Worm (Caenorhabditis elegans): ENCODE results near the gene hpo-30.

The hpo-30 gene

ce11 chrV:12300166-12300565, 10.0 kb downstream of the hpo-30 start (continued):
- no peak for TF ChIP-seq hlh-26 (GFP tag; conservative IDR thresholded peaks at IDR 0.05)
- TF ChIP-seq ZK185.1 (tag; optimal IDR thresholded peaks at IDR 0.05; ENCODE audit: poor library complexity, severe bottlenecking), result peak; percentile 43
- TF ChIP-seq hmg-1.2 (GFP tag; IDR thresholded peaks at IDR 0.05), result peak; percentile 66; the same call in 1 of the 2 replicates
- TF ChIP-seq dpl-1 (GFP tag; optimal IDR thresholded peaks at IDR 0.05), result no peak
- no peak for TF ChIP-seq snpc-4 (GFP tag; optimal IDR thresholded peaks at IDR 0.05)
- TF ChIP-seq snpc-4 (tag; optimal IDR thresholded peaks at IDR 0.05), result peak in 1 of 4 experiments; percentile 29
- TF ChIP-seq ceh-79 (tag; optimal IDR thresholded peaks at IDR 0.05), result no peak
- no peak for TF ChIP-seq attf-6 (GFP tag; IDR thresholded peaks at IDR 0.05)
- peak; percentile 46 for TF ChIP-seq unc-62 (GFP tag; optimal IDR thresholded peaks at IDR 0.05)
- no peak for TF ChIP-seq snpc-3.4 (tag; optimal IDR thresholded peaks at IDR 0.05)
- TF ChIP-seq hlh-12 (tag; optimal IDR thresholded peaks at IDR 0.05), result no peak
- TF ChIP-seq F22D6.2 (tag; optimal IDR thresholded peaks at IDR 0.05), result no peak
- no peak for TF ChIP-seq lin-35 (GFP tag; optimal IDR thresholded peaks at IDR 0.05)
- TF ChIP-seq ceh-27 (GFP tag; optimal IDR thresholded peaks at IDR 0.05), result peak; percentile 34
- peak; percentile 9 for TF ChIP-seq ztf-18 (tag; optimal IDR thresholded peaks at IDR 0.05)
- TF ChIP-seq ceh-100 (GFP tag; IDR thresholded peaks at IDR 0.05), result no peak
- no peak for TF ChIP-seq xnd-1 (tag; optimal IDR thresholded peaks at IDR 0.05)
- peak; percentile 35; the same call in 1 of the 2 replicates for TF ChIP-seq dox-1 (GFP tag; IDR thresholded peaks at IDR 0.05)
- TF ChIP-seq mxl-1 (tag; optimal IDR thresholded peaks at IDR 0.05), result no peak
- TF ChIP-seq F33H1.4 (GFP tag; IDR thresholded peaks at IDR 0.05), result no peak

DNA sequence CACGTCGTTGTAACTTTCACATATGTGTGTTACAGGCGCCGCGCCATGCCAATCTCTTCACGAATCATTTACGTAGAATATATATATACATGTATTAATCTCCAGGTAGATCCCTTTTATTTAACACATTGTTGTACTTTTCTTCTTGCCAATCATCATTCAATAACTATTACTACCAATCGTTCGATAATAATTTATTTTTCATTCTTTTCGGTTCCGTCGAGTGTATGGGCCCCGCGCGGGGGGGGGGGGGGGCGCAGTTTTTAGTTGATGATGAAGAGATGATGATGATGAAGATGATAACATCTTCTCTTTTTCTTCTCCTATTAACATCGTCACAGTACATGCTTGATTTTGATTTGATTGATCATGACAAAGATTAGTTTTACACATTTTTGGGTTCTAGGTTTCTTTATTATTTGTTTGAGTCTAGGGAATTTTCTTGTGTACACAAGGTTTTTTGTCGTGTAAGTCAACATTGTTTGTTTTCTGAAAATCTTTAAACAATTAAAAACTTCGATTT, 10.9 kb downstream of the hpo-30 start:
- TF ChIP-seq nhr-90 (tag; optimal IDR thresholded peaks at IDR 0.05), result no peak
- TF ChIP-seq Y95B8A.8 (GFP tag; IDR thresholded peaks at IDR 0.05), result no peak
- TF ChIP-seq bed-2 (GFP tag; IDR thresholded peaks at IDR 0.05), result no peak
- TF ChIP-seq bed-1 (GFP tag; IDR thresholded peaks at IDR 0.05), result no peak
- TF ChIP-seq hrde-1 (tag; optimal IDR thresholded peaks at IDR 0.05; ENCODE audit: borderline replicate concordance), result no peak
- TF ChIP-seq snpc-1.3 (tag; optimal IDR thresholded peaks at IDR 0.05; ENCODE audit: insufficient read depth), result no peak
- no peak for TF ChIP-seq F10E7.11 (tag; optimal IDR thresholded peaks at IDR 0.05)
- TF ChIP-seq lin-54 (GFP tag; optimal IDR thresholded peaks at IDR 0.05), result no peak
- no peak for TF ChIP-seq ceh-91 (GFP tag; IDR thresholded peaks at IDR 0.05)
- TF ChIP-seq madf-3 (GFP tag; IDR thresholded peaks at IDR 0.05), result no peak
- no peak for TF ChIP-seq ceh-40 (GFP tag; IDR thresholded peaks at IDR 0.05)
- TF ChIP-seq ama-1 (optimal IDR thresholded peaks at IDR 0.05), result no peak
- no peak for TF ChIP-seq ama-1 (GFP tag; optimal IDR thresholded peaks at IDR 0.05)

DNA sequence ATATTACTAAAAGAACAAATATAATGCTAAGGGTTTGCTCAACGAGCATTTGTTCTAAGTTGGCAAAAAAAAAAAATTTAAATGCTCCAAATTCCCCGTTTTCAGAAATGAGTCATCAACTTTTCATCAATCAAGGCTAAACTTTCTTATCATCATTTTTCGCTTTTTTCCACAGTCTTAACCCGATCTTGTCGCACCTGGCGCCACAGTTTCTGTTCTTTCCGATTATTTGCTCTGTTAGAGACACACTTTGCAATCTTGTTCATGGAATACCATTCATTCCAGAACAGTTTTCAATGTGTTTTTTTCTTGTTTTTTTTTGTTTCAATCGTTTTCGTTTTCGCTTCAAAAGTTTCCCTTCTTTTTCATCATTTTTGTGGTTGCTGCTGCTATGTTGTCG, 12.0 kb downstream of the hpo-30 start:
- TF ChIP-seq let-526 (GFP tag; IDR thresholded peaks at IDR 0.05) (no peak), nhr-80 (tag; optimal IDR thresholded peaks at IDR 0.05) (peak; percentile 80)

DNA sequence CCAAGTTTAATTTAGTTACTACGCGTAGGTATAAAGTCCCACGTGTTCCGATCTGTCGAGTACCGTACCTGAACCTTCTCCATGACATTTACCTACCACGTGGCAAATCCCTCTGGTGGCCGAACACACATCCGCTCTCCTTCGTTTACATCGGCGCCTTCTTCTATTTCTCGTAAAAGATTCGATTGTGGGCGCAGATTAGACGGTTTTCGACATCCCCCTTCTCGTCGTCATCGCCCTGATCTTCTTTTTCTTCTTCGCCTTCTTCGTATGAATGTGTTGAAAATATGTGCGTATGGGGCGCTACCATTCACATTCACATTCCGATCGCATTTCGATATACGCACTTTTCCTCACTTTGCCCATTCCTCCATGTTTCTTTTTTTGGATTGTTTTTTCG, 13.4 kb downstream of the hpo-30 start:
- TF ChIP-seq lsy-27 (tag; optimal IDR thresholded peaks at IDR 0.05; ENCODE audit: borderline replicate concordance, insufficient read depth), result no peak
- no peak for TF ChIP-seq C06A6.2 (GFP tag; conservative IDR thresholded peaks at IDR 0.05)
- TF ChIP-seq nhr-90 (tag; optimal IDR thresholded peaks at IDR 0.05), result no peak
- no peak for TF ChIP-seq him-1 (tag; optimal IDR thresholded peaks at IDR 0.05)
- no peak for TF ChIP-seq tbp1 (GFP tag; optimal IDR thresholded peaks at IDR 0.05)
- TF ChIP-seq Y79H2A.3 (GFP tag; conservative IDR thresholded peaks at IDR 0.05), result no peak
- no peak for TF ChIP-seq egl-44 (GFP tag; IDR thresholded peaks at IDR 0.05)
- no peak for TF ChIP-seq hmg-1.2 (GFP tag; IDR thresholded peaks at IDR 0.05)
- no peak for TF ChIP-seq madf-6 (GFP tag; IDR thresholded peaks at IDR 0.05)
- no peak for TF ChIP-seq ekl-4 (GFP tag; IDR thresholded peaks at IDR 0.05)
- no peak for TF ChIP-seq tbx-9 (tag; optimal IDR thresholded peaks at IDR 0.05; ENCODE audit: borderline replicate concordance)
- no peak for TF ChIP-seq rec-8 (tag; optimal IDR thresholded peaks at IDR 0.05)
- no peak for TF ChIP-seq rpc-1 (optimal IDR thresholded peaks at IDR 0.05)
- TF ChIP-seq rpc-1 (tag; optimal IDR thresholded peaks at IDR 0.05), result no peak
